Worm (Caenorhabditis elegans): ENCODE results near the gene F53G2.1.

ce11 chrII:2442243-2442642 lies 46.2 kb upstream of the F53G2.1 start:
- TF ChIP-seq ref-1 (GFP tag; conservative IDR thresholded peaks at IDR 0.05) (no peak), tab-1 (GFP tag; IDR thresholded peaks at IDR 0.05) (no peak), ztf-29 (GFP tag; IDR thresholded peaks at IDR 0.05) (no peak), flt-1 (GFP tag; IDR thresholded peaks at IDR 0.05) (no peak), klf-2 (GFP tag; conservative IDR thresholded peaks at IDR 0.05) (no peak)
